Worm (Caenorhabditis elegans) whole organism, L2 larva: ENCODE measurements around the gene cyp-34A5.

Experiments used
- C34F6.9 ChIP-seq: fragments of 150-350 bp; optimal IDR thresholded peaks from 2 replicates; lab custom pipeline; 2014; ENCODE audit warnings: missing biosample characterization, missing genetic modification characterization
- F13H6.1 ChIP-seq: sonication (generic microtip); optimal IDR thresholded peaks from 2 replicates; lab custom pipeline; 2016; ENCODE audit warnings: missing genetic modification characterization, missing compliant biosample characterization
- ZK546.5 ChIP-seq: sonication (generic microtip); optimal IDR thresholded peaks from 2 replicates; lab custom pipeline; 2017; ENCODE audit warnings: missing biosample characterization, missing genetic modification characterization
- alr-1 ChIP-seq: fragments of 150-350 bp; optimal IDR thresholded peaks from 2 replicates; lab custom pipeline; 2014; ENCODE audit warnings: missing biosample characterization, missing genetic modification characterization
- aly-2 ChIP-seq: fragments of 150-350 bp; optimal IDR thresholded peaks from 2 replicates; lab custom pipeline; 2014; ENCODE audit warnings: missing biosample characterization, missing genetic modification characterization
- ama-1 ChIP-seq: fragments of 150-350 bp; optimal IDR thresholded peaks from 2 replicates; lab custom pipeline; 2018; ENCODE audit warnings: inconsistent platforms
- blmp-1 ChIP-seq: sonication (generic microtip); optimal IDR thresholded peaks from 2 replicates; lab custom pipeline; 2017; ENCODE audit warnings: missing genetic modification characterization, mild to moderate bottlenecking, missing compliant biosample characterization, antibody characterized with exemption, moderate library complexity; ENCODE audit not compliant: insufficient read depth
- ceh-16 ChIP-seq: fragments of 150-350 bp; optimal IDR thresholded peaks from 2 replicates; lab custom pipeline; 2014; ENCODE audit warnings: missing biosample characterization, missing genetic modification characterization
- crh-2 ChIP-seq: sonication (generic microtip); optimal IDR thresholded peaks from 2 replicates; lab custom pipeline; 2017; ENCODE audit warnings: missing biosample characterization, missing genetic modification characterization
- dmd-4 ChIP-seq: sonication (generic microtip); optimal IDR thresholded peaks from 2 replicates; lab custom pipeline; 2017; ENCODE audit warnings: missing biosample characterization, missing genetic modification characterization
- egl-27 ChIP-seq: sonication (generic microtip); optimal IDR thresholded peaks from 3 replicates; lab custom pipeline; 2017; ENCODE audit warnings: missing biosample characterization, missing genetic modification reagents, missing genetic modification characterization
- elt-1 ChIP-seq: fragments of 150-350 bp; optimal IDR thresholded peaks from 2 replicates; lab custom pipeline; 2014; ENCODE audit warnings: missing biosample characterization, missing genetic modification characterization
- elt-3 ChIP-seq: sonication (generic microtip); optimal IDR thresholded peaks from 2 replicates; lab custom pipeline; 2017; ENCODE audit warnings: missing biosample characterization, missing genetic modification characterization
- fos-1 ChIP-seq: fragments of 150-350 bp; optimal IDR thresholded peaks from 2 replicates; lab custom pipeline; 2014; ENCODE audit warnings: missing biosample characterization, missing genetic modification characterization
- gmeb-1 ChIP-seq: fragments of 150-350 bp; optimal IDR thresholded peaks from 2 replicates; lab custom pipeline; 2014; ENCODE audit warnings: missing biosample characterization, missing genetic modification characterization
- mdl-1 ChIP-seq, 2 experiments: fragments of 150-350 bp in 1 of 2; sonication (generic microtip) in 1 of 2; optimal IDR thresholded peaks; 2 replicates each; lab custom pipeline; 2017; ENCODE audit warnings: missing biosample characterization in 2 of 2, missing genetic modification characterization in 2 of 2
- nhr-10 ChIP-seq: sonication (generic microtip); optimal IDR thresholded peaks from 2 replicates; lab custom pipeline; 2017; ENCODE audit warnings: missing biosample characterization, missing genetic modification characterization
- nhr-11 ChIP-seq: fragments of 150-350 bp; optimal IDR thresholded peaks from 2 replicates; lab custom pipeline; 2014; ENCODE audit warnings: missing biosample characterization, missing genetic modification characterization
- nhr-12 ChIP-seq: fragments of 150-350 bp; optimal IDR thresholded peaks from 2 replicates; lab custom pipeline; 2014; ENCODE audit warnings: missing biosample characterization, missing genetic modification characterization
- nhr-129 ChIP-seq: fragments of 150-350 bp; optimal IDR thresholded peaks from 2 replicates; lab custom pipeline; 2014; ENCODE audit warnings: missing biosample characterization, missing genetic modification characterization
- nhr-21 ChIP-seq: fragments of 150-350 bp; optimal IDR thresholded peaks from 2 replicates; lab custom pipeline; 2014; ENCODE audit warnings: missing biosample characterization, missing genetic modification characterization
- nhr-23 ChIP-seq: fragments of 150-350 bp; optimal IDR thresholded peaks from 2 replicates; lab custom pipeline; 2014; ENCODE audit warnings: missing biosample characterization, missing genetic modification reagents, missing genetic modification characterization
- nhr-237 ChIP-seq: fragments of 150-350 bp; optimal IDR thresholded peaks from 2 replicates; lab custom pipeline; 2014; ENCODE audit warnings: missing biosample characterization, missing genetic modification characterization
- nhr-25 ChIP-seq: fragments of 150-350 bp; sonication (generic microtip); optimal IDR thresholded peaks from 3 replicates; lab custom pipeline; 2014; ENCODE audit warnings: missing biosample characterization, missing genetic modification characterization
- peb-1 ChIP-seq: fragments of 150-350 bp; optimal IDR thresholded peaks from 2 replicates; lab custom pipeline; 2014; ENCODE audit warnings: missing biosample characterization, missing genetic modification characterization
- sem-4 ChIP-seq: fragments of 150-350 bp; optimal IDR thresholded peaks from 2 replicates; lab custom pipeline; 2014; ENCODE audit warnings: missing biosample characterization, missing genetic modification reagents, missing genetic modification characterization
- skn-1 ChIP-seq: sonication (generic microtip); optimal IDR thresholded peaks from 2 replicates; lab custom pipeline; 2017; ENCODE audit warnings: missing biosample characterization, missing genetic modification characterization
- sma-3 ChIP-seq: sonication (generic microtip); optimal IDR thresholded peaks from 2 replicates; lab custom pipeline; 2016; ENCODE audit warnings: missing genetic modification reagents, missing genetic modification characterization, missing compliant biosample characterization
- sma-9 ChIP-seq, 2 experiments: fragments of 150-350 bp in 1 of 2; sonication (generic microtip) in 1 of 2; optimal IDR thresholded peaks; 2 replicates each; lab custom pipeline; 2014 to 2016; ENCODE audit warnings: missing genetic modification characterization in 2 of 2, mild to moderate bottlenecking in 1 of 2, missing biosample characterization in 1 of 2, missing compliant biosample characterization in 1 of 2, missing genetic modification reagents in 1 of 2, moderate library complexity in 1 of 2
- snpc-4 ChIP-seq: fragments of 150-350 bp; optimal IDR thresholded peaks from 2 replicates; lab custom pipeline; 2014; ENCODE audit warnings: missing biosample characterization, missing genetic modification characterization
- unc-55 ChIP-seq: fragments of 150-350 bp; sonication (generic microtip); optimal IDR thresholded peaks from 3 replicates; lab custom pipeline; 2014; ENCODE audit warnings: missing biosample characterization, missing genetic modification reagents, missing genetic modification characterization
- ztf-1 ChIP-seq: fragments of 200-800 bp; sonication (Bioruptor generic); conservative IDR thresholded peaks from 2 replicates; pipeline ENCODE4 v1.3.6; 2022; ENCODE audit warnings: missing genetic modification characterization, missing compliant biosample characterization
- ztf-11 ChIP-seq: sonication (generic microtip); optimal IDR thresholded peaks from 2 replicates; lab custom pipeline; 2017; ENCODE audit warnings: missing biosample characterization, missing genetic modification characterization

Gene cyp-34A5

DNA sequence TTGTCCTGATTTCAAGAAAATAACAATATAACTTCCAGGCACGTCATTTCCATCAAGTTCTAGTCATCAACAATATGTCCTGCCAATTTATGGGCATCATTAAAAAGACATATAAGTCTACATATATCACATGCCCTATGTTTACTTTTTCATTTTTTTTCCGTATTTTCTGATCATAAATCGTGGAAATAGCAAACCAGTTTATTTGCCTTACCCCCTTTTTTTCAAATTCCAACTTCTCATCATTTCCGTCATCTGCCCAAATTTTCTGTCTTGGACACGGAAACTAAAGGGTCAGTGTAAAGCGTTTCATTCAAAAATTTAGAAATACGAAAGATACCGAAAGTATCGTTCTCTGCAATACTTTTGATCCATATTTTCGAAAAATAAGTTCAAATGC is 34.8 kb upstream of the cyp-34A5 start:
- TF ChIP-seq skn-1 (tag; lab: Kevin White, UChicago) = no peak
- TF ChIP-seq nhr-21 = no peak
- TF ChIP-seq blmp-1 (tag; lab: Kevin White, UChicago) = no peak
- no peak for TF ChIP-seq ztf-1
- TF ChIP-seq egl-27 = no peak
- no peak for TF ChIP-seq nhr-12 (tag; lab: Kevin White, UChicago)
- TF ChIP-seq sem-4 (tag; lab: Kevin White, UChicago) = no peak
- no peak for TF ChIP-seq C34F6.9 (tag; lab: Kevin White, UChicago)
- no peak for TF ChIP-seq snpc-4
- no peak for TF ChIP-seq ama-1 (lab: Kevin White, UChicago)
- no peak for TF ChIP-seq mdl-1 (tag; optimal IDR thresholded peaks at IDR 0.05; lab: Kevin White, UChicago)
- no peak for TF ChIP-seq nhr-237
- no peak for TF ChIP-seq unc-55 (GFP tag; lab: Kevin White, UChicago)
- TF ChIP-seq nhr-25 (tag; lab: Kevin White, UChicago) = no peak
- no peak for TF ChIP-seq nhr-11
- TF ChIP-seq fos-1 = no peak
- no peak for TF ChIP-seq elt-3 (tag; lab: Kevin White, UChicago)

DNA sequence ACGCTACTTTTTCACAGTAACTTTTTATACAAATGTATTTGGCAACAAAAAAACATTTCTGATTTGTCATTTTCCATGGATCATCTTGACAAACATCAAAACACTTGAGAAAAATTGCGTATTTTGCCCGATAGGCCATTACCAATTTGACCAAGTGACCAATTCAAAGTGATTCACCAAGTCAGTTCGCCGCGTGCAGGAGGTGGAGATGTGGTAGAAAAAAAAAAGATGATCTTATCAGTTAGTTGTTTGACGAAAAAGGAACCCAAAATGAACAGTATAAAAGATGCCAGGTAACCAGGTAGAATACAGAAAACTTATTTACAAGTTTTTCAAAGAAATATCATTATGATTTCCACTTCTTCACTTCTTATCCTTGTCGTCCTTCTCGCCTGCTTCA is 31.6 kb upstream of the cyp-34A5 start, which contains the start of gene nlp-27:
Gene nlp-27, plus strand, starts transcription at position 309 of the 400 bp plus-strand sequence.
- TF ChIP-seq sma-9 (GFP tag; optimal IDR thresholded peaks at IDR 0.05; lab: Kevin White, UChicago) = no peak
- TF ChIP-seq sma-9 (tag; optimal IDR thresholded peaks at IDR 0.05; lab: Kevin White, UChicago) = no peak
- peak; percentile 1 for TF ChIP-seq fos-1
- peak; percentile 3 for TF ChIP-seq nhr-21

DNA sequence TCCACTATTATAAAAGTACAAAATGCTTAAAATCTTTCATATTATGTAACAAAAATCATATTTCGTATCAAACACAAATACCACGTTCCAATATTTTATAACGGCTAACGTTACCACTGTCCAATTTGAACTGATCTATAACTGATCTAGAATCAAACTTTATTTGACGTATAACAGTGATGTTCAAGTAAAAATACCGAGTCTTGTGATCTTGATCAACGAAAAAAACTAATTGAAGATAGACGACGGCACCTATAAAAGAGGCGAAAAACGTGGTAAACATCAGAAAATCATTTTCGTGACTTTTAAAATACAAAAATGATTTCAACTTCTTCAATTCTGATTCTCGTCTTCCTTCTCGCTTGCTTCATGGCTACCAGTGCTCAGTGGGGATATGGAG is 30.1 kb upstream of the cyp-34A5 start, which contains the start of gene nlp-28:
Gene nlp-28, plus strand, starts transcription at position 285 of the 400 bp plus-strand sequence.
- TF ChIP-seq F13H6.1 (tag; lab: Kevin White, UChicago) (no peak), sma-9 (GFP tag; optimal IDR thresholded peaks at IDR 0.05; lab: Kevin White, UChicago) (peak; percentile 5), sma-9 (tag; optimal IDR thresholded peaks at IDR 0.05; lab: Kevin White, UChicago) (no peak)
- TF ChIP-seq, all 48 proteins: peak for 1

DNA sequence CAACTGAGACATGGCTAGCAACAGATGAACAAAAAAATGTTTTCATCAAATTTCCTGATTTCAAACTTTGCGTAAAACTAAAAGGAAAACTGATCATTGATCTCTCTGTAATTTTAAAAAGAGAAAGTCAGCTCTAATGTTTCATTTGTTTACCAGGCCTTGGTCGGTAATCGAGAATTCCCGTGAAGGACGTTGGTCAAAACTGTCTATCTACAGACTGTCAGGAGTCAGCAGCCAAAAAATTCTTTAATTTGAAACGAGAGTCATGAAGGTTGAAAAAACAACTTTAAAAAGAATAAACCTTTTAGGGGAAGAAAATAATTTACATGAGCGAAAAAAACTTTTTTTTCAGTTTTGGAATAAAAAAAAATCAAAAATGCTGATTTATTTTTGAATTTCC is 27.6 kb upstream of the cyp-34A5 start:
- peak; percentile 54 for TF ChIP-seq blmp-1 (tag; lab: Kevin White, UChicago)
- TF ChIP-seq F13H6.1 (tag; lab: Kevin White, UChicago) = no peak
- TF ChIP-seq nhr-12 (tag; lab: Kevin White, UChicago) = no peak
- peak; percentile 42 for TF ChIP-seq nhr-25 (tag; lab: Kevin White, UChicago)
- peak; percentile 72 for TF ChIP-seq sma-9 (GFP tag; optimal IDR thresholded peaks at IDR 0.05; lab: Kevin White, UChicago)
- TF ChIP-seq sma-9 (tag; optimal IDR thresholded peaks at IDR 0.05; lab: Kevin White, UChicago) = no peak
- TF ChIP-seq ZK546.5 (tag; lab: Kevin White, UChicago) = no peak

DNA sequence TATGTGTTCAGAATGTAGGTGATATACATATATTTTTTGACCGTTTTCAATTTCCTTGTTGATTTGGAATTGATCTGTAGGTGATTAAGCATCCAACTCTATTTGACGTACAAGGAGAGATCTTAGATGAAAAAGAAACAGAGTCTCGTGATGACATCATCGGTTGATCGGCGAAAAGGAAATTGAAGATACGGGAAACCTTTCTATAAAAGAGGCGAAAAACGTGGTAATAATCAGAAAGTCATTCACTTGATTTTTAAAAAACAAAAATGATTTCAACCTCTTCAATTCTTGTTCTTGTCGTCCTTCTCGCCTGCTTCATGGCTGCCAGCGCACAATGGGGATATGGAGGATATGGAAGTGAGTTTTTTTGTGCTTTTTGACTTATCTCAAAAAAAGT is 26.7 kb upstream of the cyp-34A5 start, which contains the start of gene nlp-29:
Gene nlp-29, plus strand, starts transcription at position 248 of the 400 bp plus-strand sequence.
- TF ChIP-seq nhr-25 (tag; lab: Kevin White, UChicago) (peak; percentile 77), gmeb-1 (tag; lab: Kevin White, UChicago) (no peak), egl-27 (no peak), aly-2 (tag; lab: Kevin White, UChicago) (no peak), nhr-10 (tag; lab: Kevin White, UChicago) (no peak), snpc-4 (no peak), ZK546.5 (tag; lab: Kevin White, UChicago) (no peak), nhr-21 (peak; percentile 59), ztf-1 (no peak), alr-1 (tag; lab: Kevin White, UChicago) (no peak), nhr-23 (tag; lab: Kevin White, UChicago) (no peak), nhr-129 (tag; lab: Kevin White, UChicago) (no peak), elt-1 (tag; lab: Kevin White, UChicago) (no peak), sma-9 (GFP tag; optimal IDR thresholded peaks at IDR 0.05; lab: Kevin White, UChicago) (peak; percentile 63), sma-9 (tag; optimal IDR thresholded peaks at IDR 0.05; lab: Kevin White, UChicago) (no peak), ceh-16 (tag; lab: Kevin White, UChicago) (no peak), dmd-4 (tag; lab: Kevin White, UChicago) (no peak), sma-3 (peak; percentile 79), crh-2 (peak; percentile 49), ztf-11 (tag; lab: Kevin White, UChicago) (no peak), sem-4 (tag; lab: Kevin White, UChicago) (no peak), nhr-237 (no peak), nhr-12 (tag; lab: Kevin White, UChicago) (no peak), elt-3 (tag; lab: Kevin White, UChicago) (no peak), peb-1 (tag; lab: Kevin White, UChicago) (no peak), blmp-1 (tag; lab: Kevin White, UChicago) (peak; percentile 50), C34F6.9 (tag; lab: Kevin White, UChicago) (no peak)
